Fruit fly (Drosophila melanogaster): Measurements from ENCODE around the gene Afti.

Gene Afti

dm6 chr3R:14370199-14370933 lies 43.9 kb upstream of the Afti start (continued):
- TF ChIP-seq CG18011 (GFP tag; optimal IDR thresholded peaks at IDR 0.05) (peak; percentile 48), ase (GFP tag; IDR thresholded peaks at IDR 0.05) (peak; percentile 84), CG14441 (GFP tag; IDR thresholded peaks at IDR 0.05) (peak; percentile 86), CG4730 (GFP tag; IDR thresholded peaks at IDR 0.05) (peak; percentile 68), btn (GFP tag; optimal IDR thresholded peaks at IDR 0.05) (peak; percentile 63), ato (GFP tag; IDR thresholded peaks at IDR 0.05; ENCODE audit: partially characterized antibody) (no peak), CG10209 (GFP tag; optimal IDR thresholded peaks at IDR 0.05) (peak; percentile 79), E2f2 (GFP tag; IDR thresholded peaks at IDR 0.05) (peak; percentile 58; the same call in 1 of the 2 replicates), zen2 (GFP tag; IDR thresholded peaks at IDR 0.05; ENCODE audit: partially characterized antibody) (no peak), her (GFP tag; optimal IDR thresholded peaks at IDR 0.05) (peak; percentile 12), zen (tag; optimal IDR thresholded peaks at IDR 0.05) (no peak), CG17912 (GFP tag; optimal IDR thresholded peaks at IDR 0.05) (no peak), CG3065 (GFP tag; optimal IDR thresholded peaks at IDR 0.05) (peak; percentile 34), CG6689 (GFP tag; IDR thresholded peaks at IDR 0.05) (peak; percentile 86), CG4424 (GFP tag; optimal IDR thresholded peaks at IDR 0.05) (peak; percentile 78), nerfin-1 (tag; optimal IDR thresholded peaks at IDR 0.05) (no peak), GATAe (GFP tag; conservative IDR thresholded peaks at IDR 0.05) (no peak), B-H1 (GFP tag; IDR thresholded peaks at IDR 0.05) (peak; percentile 82), CG34376 (GFP tag; optimal IDR thresholded peaks at IDR 0.05) (no peak), CG11695 (GFP tag; IDR thresholded peaks at IDR 0.05) (peak; percentile 85), D (optimal IDR thresholded peaks at IDR 0.05) (no peak), D (GFP tag; optimal IDR thresholded peaks at IDR 0.05) (peak; percentile 11), pum (GFP tag; optimal IDR thresholded peaks at IDR 0.05) (peak; percentile 70), Awh (GFP tag; IDR thresholded peaks at IDR 0.05) (peak; percentile 49; the same call in 1 of the 2 replicates), CG18599 (GFP tag; optimal IDR thresholded peaks at IDR 0.05) (peak; percentile 70), bbx (GFP tag; IDR thresholded peaks at IDR 0.05; ENCODE audit: partially characterized antibody) (no peak), CG14014 (GFP tag; IDR thresholded peaks at IDR 0.05) (peak; percentile 85), Side (GFP tag; optimal IDR thresholded peaks at IDR 0.05) (peak; percentile 53), Hr39 (optimal IDR thresholded peaks at IDR 0.05) (no peak), ind (GFP tag; optimal IDR thresholded peaks at IDR 0.05) (peak; percentile 79), Max (GFP tag; optimal IDR thresholded peaks at IDR 0.05) (peak; percentile 25), CG6272 (GFP tag; IDR thresholded peaks at IDR 0.05) (no peak; the same call in none of the 2 replicates), CG6654 (GFP tag; optimal IDR thresholded peaks at IDR 0.05) (no peak), CG11696 (GFP tag; IDR thresholded peaks at IDR 0.05) (peak; percentile 76), Sry-δ (GFP tag; optimal IDR thresholded peaks at IDR 0.05) (peak; percentile 29), Bgb (GFP tag; IDR thresholded peaks at IDR 0.05; ENCODE audit: partially characterized antibody) (no peak), emc (GFP tag; optimal IDR thresholded peaks at IDR 0.05) (peak; percentile 19), CG2120 (GFP tag; optimal IDR thresholded peaks at IDR 0.05) (peak; percentile 85), CG13287 (GFP tag; IDR thresholded peaks at IDR 0.05; ENCODE audit: partially characterized antibody) (no peak), CG10366 (GFP tag; IDR thresholded peaks at IDR 0.05) (peak; percentile 90), trem (tag; optimal IDR thresholded peaks at IDR 0.05) (peak; percentile 18), CG3407 (GFP tag; optimal IDR thresholded peaks at IDR 0.05) (peak; percentile 68), gcm2 (GFP tag; optimal IDR thresholded peaks at IDR 0.05) (peak; percentile 48), Drgx (GFP tag; IDR thresholded peaks at IDR 0.05) (peak; percentile 98), slp2 (GFP tag; optimal IDR thresholded peaks at IDR 0.05) (peak; percentile 74), Mrtf (GFP tag; IDR thresholded peaks at IDR 0.05) (peak; percentile 80), Ada2b (GFP tag; IDR thresholded peaks at IDR 0.05) (peak; percentile 82), Abd-B (GFP tag; optimal IDR thresholded peaks at IDR 0.05) (peak; percentile 70), Dfd (GFP tag; optimal IDR thresholded peaks at IDR 0.05) (no peak), CG9797 (GFP tag; optimal IDR thresholded peaks at IDR 0.05) (no peak), sisA (GFP tag; IDR thresholded peaks at IDR 0.05) (peak; percentile 85)

All from whole organism, embryonic.